Worm (Caenorhabditis elegans): ENCODE measurements around the gene fbxb-9.

The fbxb-9 gene

ce11 chrIV:11125604-11126003 is 36.7 kb downstream of the fbxb-9 start:
- no peak for TF ChIP-seq blmp-1 (tag; optimal IDR thresholded peaks at IDR 0.05)
- no peak for TF ChIP-seq drap-1 (GFP tag; optimal IDR thresholded peaks at IDR 0.05)
- no peak for TF ChIP-seq lin-32 (GFP tag; optimal IDR thresholded peaks at IDR 0.05)

ce11 chrIV:11125200-11125599 is 37.2 kb downstream of the fbxb-9 start:
- TF ChIP-seq lin-32 (GFP tag; optimal IDR thresholded peaks at IDR 0.05) (no peak), ham-2 (GFP tag; optimal IDR thresholded peaks at IDR 0.05) (no peak), lin-13 (tag; optimal IDR thresholded peaks at IDR 0.05) (peak; percentile 38), lsy-2 (tag; optimal IDR thresholded peaks at IDR 0.05) (peak; percentile 43), mls-2 (tag; optimal IDR thresholded peaks at IDR 0.05) (peak; percentile 46), pha-4 (tag; optimal IDR thresholded peaks at IDR 0.05) (peak; percentile 41), ceh-43 (GFP tag; optimal IDR thresholded peaks at IDR 0.05) (no peak), elt-3 (tag; optimal IDR thresholded peaks at IDR 0.05) (no peak), nhr-2 (tag; optimal IDR thresholded peaks at IDR 0.05) (no peak), unc-120 (tag; optimal IDR thresholded peaks at IDR 0.05; ENCODE audit: poor library complexity, severe bottlenecking) (peak; percentile 63)

ce11 chrIV:11124674-11125073 is 37.7 kb downstream of the fbxb-9 start, which contains the start of gene spo-11:
spo-11 (minus strand) TSS chrIV:11124862.
- TF ChIP-seq elt-1 (tag; optimal IDR thresholded peaks at IDR 0.05; ENCODE audit: borderline replicate concordance, insufficient read depth) (no peak), ceh-39 (tag; optimal IDR thresholded peaks at IDR 0.05) (no peak), mep-1 (tag; optimal IDR thresholded peaks at IDR 0.05) (no peak), nhr-237 (tag; optimal IDR thresholded peaks at IDR 0.05) (no peak), unc-120 (tag; optimal IDR thresholded peaks at IDR 0.05; ENCODE audit: poor library complexity, severe bottlenecking) (no peak), nhr-28 (tag; optimal IDR thresholded peaks at IDR 0.05) (no peak), mls-2 (tag; optimal IDR thresholded peaks at IDR 0.05) (no peak), elt-3 (tag; optimal IDR thresholded peaks at IDR 0.05) (no peak), zip-8 (tag; optimal IDR thresholded peaks at IDR 0.05) (no peak), tbx-8 (GFP tag; optimal IDR thresholded peaks at IDR 0.05) (no peak), ceh-43 (GFP tag; optimal IDR thresholded peaks at IDR 0.05) (no peak), unc-62 (GFP tag; optimal IDR thresholded peaks at IDR 0.05) (no peak), lin-13 (tag; optimal IDR thresholded peaks at IDR 0.05) (no peak), drap-1 (GFP tag; optimal IDR thresholded peaks at IDR 0.05) (no peak), nhr-12 (tag; optimal IDR thresholded peaks at IDR 0.05) (no peak), nhr-76 (tag; optimal IDR thresholded peaks at IDR 0.05) (no peak), blmp-1 (tag; optimal IDR thresholded peaks at IDR 0.05) (no peak), sem-2 (GFP tag; optimal IDR thresholded peaks at IDR 0.05) (no peak)

- no peak for TF ChIP-seq unc-120 (tag; optimal IDR thresholded peaks at IDR 0.05; ENCODE audit: poor library complexity, severe bottlenecking)
- TF ChIP-seq elt-1 (tag; optimal IDR thresholded peaks at IDR 0.05; ENCODE audit: borderline replicate concordance, insufficient read depth), result peak; percentile 95
- peak; percentile 50 for TF ChIP-seq nhr-2 (tag; optimal IDR thresholded peaks at IDR 0.05)
- peak; percentile 74 for TF ChIP-seq ham-2 (GFP tag; optimal IDR thresholded peaks at IDR 0.05)
- TF ChIP-seq pha-4 (tag; optimal IDR thresholded peaks at IDR 0.05), result peak; percentile 10
- no peak for TF ChIP-seq snpc-4 (tag; optimal IDR thresholded peaks at IDR 0.05)
Measured at ce11 chrIV:11119972-11120562, 42.3 kb downstream of the fbxb-9 start.

- TF ChIP-seq nhr-237 (tag; optimal IDR thresholded peaks at IDR 0.05) (peak; percentile 50), ceh-43 (GFP tag; optimal IDR thresholded peaks at IDR 0.05) (peak; percentile 38), nhr-12 (tag; optimal IDR thresholded peaks at IDR 0.05) (no peak), lin-32 (GFP tag; optimal IDR thresholded peaks at IDR 0.05) (no peak), tbx-8 (GFP tag; optimal IDR thresholded peaks at IDR 0.05) (no peak), ztf-11 (tag; optimal IDR thresholded peaks at IDR 0.05) (peak; percentile 18), unc-120 (tag; optimal IDR thresholded peaks at IDR 0.05; ENCODE audit: poor library complexity, severe bottlenecking) (peak; percentile 98), elt-3 (tag; optimal IDR thresholded peaks at IDR 0.05) (no peak), mls-2 (tag; optimal IDR thresholded peaks at IDR 0.05) (peak; percentile 74), M03D4.4 (tag; optimal IDR thresholded peaks at IDR 0.05) (peak; percentile 62), cnd-1 (tag; optimal IDR thresholded peaks at IDR 0.05) (peak; percentile 58), snpc-4 (tag; optimal IDR thresholded peaks at IDR 0.05) (no peak), nhr-2 (tag; optimal IDR thresholded peaks at IDR 0.05) (peak; percentile 57), elt-1 (tag; optimal IDR thresholded peaks at IDR 0.05; ENCODE audit: borderline replicate concordance, insufficient read depth) (no peak), ces-1 (GFP tag; optimal IDR thresholded peaks at IDR 0.05) (peak; percentile 88), hlh-1 (tag; optimal IDR thresholded peaks at IDR 0.05) (peak; percentile 60), nhr-76 (tag; optimal IDR thresholded peaks at IDR 0.05) (no peak), ceh-39 (tag; optimal IDR thresholded peaks at IDR 0.05) (peak; percentile 85), unc-62 (GFP tag; optimal IDR thresholded peaks at IDR 0.05) (peak; percentile 31), nhr-28 (tag; optimal IDR thresholded peaks at IDR 0.05) (no peak), mab-5 (tag; optimal IDR thresholded peaks at IDR 0.05) (no peak), ham-2 (GFP tag; optimal IDR thresholded peaks at IDR 0.05) (peak; percentile 79), bed-3 (GFP tag; optimal IDR thresholded peaks at IDR 0.05) (no peak), lsy-2 (tag; optimal IDR thresholded peaks at IDR 0.05) (peak; percentile 87), lin-13 (tag; optimal IDR thresholded peaks at IDR 0.05) (peak; percentile 88), sem-2 (GFP tag; optimal IDR thresholded peaks at IDR 0.05) (no peak), sptf-1 (tag; optimal IDR thresholded peaks at IDR 0.05) (peak; percentile 79), unc-39 (tag; optimal IDR thresholded peaks at IDR 0.05) (no peak), drap-1 (GFP tag; optimal IDR thresholded peaks at IDR 0.05) (peak; percentile 60), mep-1 (tag; optimal IDR thresholded peaks at IDR 0.05) (peak; percentile 93), zip-8 (tag; optimal IDR thresholded peaks at IDR 0.05) (no peak), ceh-83 (GFP tag; optimal IDR thresholded peaks at IDR 0.05) (no peak), pha-4 (tag; optimal IDR thresholded peaks at IDR 0.05) (peak; percentile 73), blmp-1 (tag; optimal IDR thresholded peaks at IDR 0.05) (no peak), flh-1 (GFP tag; optimal IDR thresholded peaks at IDR 0.05) (no peak)
Measured at ce11 chrIV:11118837-11119491, 43.4 kb downstream of the fbxb-9 start, which contains the start of the genes imp-2 and enpl-1. imp-2 (minus strand) TSS chrIV:11118887. enpl-1 (plus strand) TSS chrIV:11119298.
